Fruit fly (Drosophila melanogaster): ENCODE results near the gene eIF5B.

eIF5B gene

dm6 chr3L:3456009-3456566 lies 4.7 kb downstream of the eIF5B start:
- no peak for TF ChIP-seq CG17801 (GFP tag; optimal IDR thresholded peaks at IDR 0.05; ENCODE audit: partially characterized antibody)

DNA sequence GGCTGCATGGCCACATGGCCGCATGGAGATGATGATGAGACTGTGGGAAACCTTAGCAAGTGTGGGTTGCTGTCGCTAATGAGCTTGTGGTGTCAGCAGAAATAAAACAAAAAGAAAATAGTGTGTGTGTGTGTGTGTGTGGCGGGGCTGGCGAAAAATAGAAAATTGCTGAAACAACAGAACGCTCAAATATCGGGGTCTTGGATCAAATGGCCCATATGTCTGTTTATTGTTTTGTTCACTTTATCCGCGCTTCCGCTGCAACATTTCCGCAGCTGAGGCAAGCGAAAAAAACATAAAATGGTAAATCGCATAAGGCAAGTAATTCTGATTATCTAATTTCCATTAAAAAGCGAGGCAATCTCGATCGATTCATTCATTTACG lies 5.2 kb downstream of the eIF5B start:
- TF ChIP-seq CG17801 (GFP tag; optimal IDR thresholded peaks at IDR 0.05; ENCODE audit: partially characterized antibody), result no peak

DNA sequence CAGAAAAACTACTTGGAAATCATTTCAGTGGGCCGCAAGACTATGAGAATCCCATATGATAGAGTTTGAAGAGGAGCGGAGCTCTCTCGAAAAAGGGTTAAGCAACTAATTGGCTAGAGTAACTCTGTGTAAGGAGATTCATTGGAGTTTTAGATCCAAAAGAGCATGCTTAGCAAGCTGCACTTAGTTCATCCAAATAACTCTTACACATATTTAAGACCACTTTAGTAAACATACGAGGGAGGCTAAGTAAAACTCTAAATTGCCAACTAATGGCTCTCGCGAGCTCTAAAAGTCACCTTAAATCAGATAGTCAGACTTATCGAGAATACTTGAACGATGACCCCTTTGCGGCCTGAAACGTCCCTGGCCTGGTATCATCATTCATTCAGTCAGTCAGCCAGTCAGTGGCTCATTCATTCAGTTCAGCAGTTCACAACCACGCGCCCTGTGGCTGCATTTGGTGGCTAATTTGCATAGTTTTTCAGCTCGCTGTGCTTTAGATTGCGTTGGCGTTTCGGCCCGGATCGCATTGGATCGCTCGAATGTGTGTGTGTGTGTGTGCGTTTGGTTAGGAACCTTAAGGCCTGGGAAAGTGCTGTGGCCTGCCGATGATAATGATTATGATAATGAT lies 5.7 kb downstream of the eIF5B start:
- no peak for TF ChIP-seq CG17801 (GFP tag; optimal IDR thresholded peaks at IDR 0.05; ENCODE audit: partially characterized antibody)

- TF ChIP-seq CG17801 (GFP tag; optimal IDR thresholded peaks at IDR 0.05; ENCODE audit: partially characterized antibody), result no peak
Measured at dm6 chr3L:3454430-3454829, 6.3 kb downstream of the eIF5B start.

dm6 chr3L:3452684-3453083 lies 8.1 kb downstream of the eIF5B start:
- no peak for TF ChIP-seq CG17801 (GFP tag; optimal IDR thresholded peaks at IDR 0.05; ENCODE audit: partially characterized antibody)

DNA sequence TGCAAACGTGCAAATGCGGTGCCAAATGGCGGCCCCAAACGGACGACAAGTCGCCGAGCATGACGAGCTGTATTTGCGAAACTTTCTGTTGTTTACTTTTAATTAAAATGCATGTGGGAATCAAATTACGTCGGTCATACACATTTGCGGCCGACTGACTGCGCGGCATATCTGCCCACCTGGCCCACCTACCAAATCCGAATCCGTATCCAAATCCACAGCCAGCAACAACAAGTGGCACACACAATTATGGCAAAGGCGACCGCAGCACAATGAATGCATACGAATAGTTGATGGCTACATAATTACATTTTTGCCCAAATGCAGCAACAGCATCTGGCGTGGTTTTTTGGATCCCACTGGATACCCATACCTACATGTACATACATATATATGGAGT lies 9.0 kb downstream of the eIF5B start:
- no peak for TF ChIP-seq CG17801 (GFP tag; optimal IDR thresholded peaks at IDR 0.05; ENCODE audit: partially characterized antibody)

DNA sequence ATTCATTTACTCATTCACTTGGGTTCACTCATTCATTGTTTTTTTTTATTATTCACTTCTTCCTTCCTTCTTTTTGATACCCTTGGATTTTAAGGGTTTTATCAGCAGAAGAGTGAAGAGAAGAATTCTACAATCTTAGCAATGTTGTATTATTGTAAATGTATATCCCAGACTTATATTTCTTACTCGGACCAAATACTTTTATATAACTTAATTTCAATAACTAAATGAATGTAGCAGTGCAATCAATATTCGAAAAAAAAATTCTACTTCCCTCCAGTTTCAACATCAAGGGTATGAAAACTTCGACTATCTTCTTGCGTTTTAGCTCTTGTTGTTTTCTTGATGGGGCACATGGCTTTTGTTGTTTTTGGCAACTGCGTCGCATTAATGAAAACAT lies 10.4 kb downstream of the eIF5B start:
- TF ChIP-seq CG17801 (GFP tag; optimal IDR thresholded peaks at IDR 0.05; ENCODE audit: partially characterized antibody), result no peak

dm6 chr3L:3449680-3450079 lies 11.1 kb downstream of the eIF5B start:
- TF ChIP-seq CG17801 (GFP tag; optimal IDR thresholded peaks at IDR 0.05; ENCODE audit: partially characterized antibody), result no peak

DNA sequence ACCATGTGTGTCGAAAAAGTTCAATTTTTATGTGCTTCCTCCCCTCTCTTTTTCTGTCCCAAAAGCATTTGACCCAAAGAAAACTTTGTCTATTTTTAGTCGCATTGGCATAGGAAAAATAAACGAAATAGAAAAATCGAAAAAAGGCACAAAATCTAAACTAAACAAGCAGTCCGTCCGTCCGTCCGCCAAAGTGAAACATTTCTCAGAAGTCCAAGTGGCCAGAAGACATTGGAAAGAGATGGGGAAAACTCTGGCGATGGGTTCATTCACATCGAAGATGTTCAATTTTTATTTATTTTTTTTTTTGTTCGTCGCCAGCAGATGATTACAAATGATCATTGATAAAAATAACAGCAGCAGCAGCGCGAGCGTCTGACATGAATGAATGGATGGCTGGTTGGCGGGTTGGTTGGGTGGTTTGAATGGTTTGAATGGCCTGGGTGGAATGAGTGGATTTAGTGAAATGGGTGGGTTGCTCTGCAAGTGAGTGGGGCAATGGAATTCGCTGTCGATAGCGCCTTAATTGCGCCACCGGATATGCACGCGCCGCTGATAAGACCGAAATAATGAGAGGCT lies 12.7 kb downstream of the eIF5B start:
- no peak for TF ChIP-seq CG17801 (GFP tag; optimal IDR thresholded peaks at IDR 0.05; ENCODE audit: partially characterized antibody)

- TF ChIP-seq CG17801 (GFP tag; optimal IDR thresholded peaks at IDR 0.05; ENCODE audit: partially characterized antibody), result no peak
Measured at dm6 chr3L:3444246-3444785, 16.5 kb downstream of the eIF5B start.

- no peak for TF ChIP-seq CG17801 (GFP tag; optimal IDR thresholded peaks at IDR 0.05; ENCODE audit: partially characterized antibody)
Measured at dm6 chr3L:3442751-3443524, 17.8 kb downstream of the eIF5B start.

DNA sequence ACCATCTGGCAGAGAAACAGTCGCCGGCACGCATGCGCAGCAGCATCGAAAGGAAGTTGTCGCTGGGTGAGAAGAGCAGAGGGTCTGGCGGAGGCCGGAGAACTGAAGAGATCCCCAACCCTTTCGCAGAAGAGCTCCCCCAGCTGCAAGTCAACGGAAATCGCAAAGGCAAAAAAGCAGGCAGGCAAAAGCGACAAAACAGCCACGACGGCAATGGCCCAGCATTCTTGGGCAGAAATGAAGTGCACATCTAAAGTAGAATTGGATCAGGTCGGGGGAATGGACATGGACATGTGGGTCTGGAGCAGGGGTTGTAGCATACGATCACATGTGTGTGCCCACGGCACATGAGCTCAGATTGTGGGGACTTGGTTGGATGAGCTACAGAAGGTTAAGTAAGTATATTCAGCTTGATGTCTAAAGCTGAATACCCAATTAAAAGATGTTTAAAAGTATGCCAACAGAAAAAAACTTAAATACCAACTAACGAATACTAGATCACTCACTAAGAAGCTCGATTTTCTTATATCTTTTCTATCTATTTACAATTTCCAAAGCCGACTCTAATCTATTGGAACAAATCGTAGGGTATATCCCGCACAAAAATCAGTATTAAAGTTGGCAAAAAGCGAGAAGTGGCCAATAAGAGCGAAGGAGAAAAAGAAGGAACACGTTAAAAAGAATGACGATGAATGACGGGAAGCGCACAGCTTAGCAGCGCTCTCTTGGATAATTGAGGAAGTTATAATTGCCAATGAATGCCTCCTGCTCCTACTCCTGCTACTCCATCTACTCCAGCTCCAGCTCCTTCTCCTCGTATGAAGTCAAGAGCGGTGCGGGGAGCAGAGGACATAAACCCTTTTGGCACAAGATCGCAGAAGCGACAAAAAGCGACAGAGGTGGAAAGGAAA lies 18.8 kb downstream of the eIF5B start:
- no peak for TF ChIP-seq CG17801 (GFP tag; optimal IDR thresholded peaks at IDR 0.05; ENCODE audit: partially characterized antibody)

dm6 chr3L:3440116-3440515 lies 20.7 kb downstream of the eIF5B start:
- TF ChIP-seq CG17801 (GFP tag; optimal IDR thresholded peaks at IDR 0.05; ENCODE audit: partially characterized antibody), result no peak

- TF ChIP-seq CG17801 (GFP tag; optimal IDR thresholded peaks at IDR 0.05; ENCODE audit: partially characterized antibody), result no peak
Measured at dm6 chr3L:3439598-3439997, 21.2 kb downstream of the eIF5B start.

DNA sequence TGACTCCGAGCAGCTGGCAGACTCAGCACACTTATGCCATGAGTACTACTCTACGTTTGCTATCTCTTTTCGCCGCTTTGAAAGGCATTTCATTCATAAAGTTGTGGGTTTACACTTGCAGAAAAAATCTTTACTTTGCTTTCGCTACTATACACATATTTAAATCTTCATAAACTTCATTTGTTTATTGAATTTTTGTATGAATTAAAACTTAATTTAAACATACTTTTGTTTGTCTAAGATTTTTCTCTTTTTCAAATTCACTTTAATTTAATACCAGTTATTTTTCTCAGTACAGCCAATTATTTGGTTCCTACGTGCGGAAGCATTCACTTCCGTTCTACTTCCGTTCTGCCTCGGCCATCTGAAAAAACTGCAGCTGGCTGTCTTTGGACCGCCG lies 22.3 kb downstream of the eIF5B start:
- no peak for TF ChIP-seq CG17801 (GFP tag; optimal IDR thresholded peaks at IDR 0.05; ENCODE audit: partially characterized antibody)
